Worm (Caenorhabditis elegans): ENCODE data around the gene F58A4.2.

DNA sequence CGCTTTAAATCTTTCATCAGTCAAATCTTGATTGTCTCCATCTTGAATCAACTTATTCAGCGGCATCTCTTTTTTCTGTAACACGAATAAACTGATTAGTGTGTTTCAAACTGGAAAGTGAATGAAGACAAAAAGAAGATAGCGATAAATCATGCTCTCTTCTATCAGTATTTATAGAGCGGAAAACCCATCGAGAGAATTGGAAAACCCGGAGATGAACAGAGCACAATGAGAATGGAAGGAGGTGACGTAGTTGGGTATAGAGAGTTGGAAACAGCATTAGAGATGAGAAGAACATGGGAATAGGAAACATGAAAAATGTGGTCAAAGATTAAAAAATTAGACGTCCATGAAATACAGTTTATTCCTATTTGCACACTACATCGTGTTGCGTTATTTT is 8.4 kb downstream of the F58A4.2 start, which contains the start of gene acox-1.5:
- TF ChIP-seq cog-1 (tag; optimal IDR thresholded peaks at IDR 0.05) (no peak), ztf-29 (GFP tag; IDR thresholded peaks at IDR 0.05) (no peak), med-1 (GFP tag; optimal IDR thresholded peaks at IDR 0.05; ENCODE audit: insufficient read depth) (no peak), ztf-23 (GFP tag; IDR thresholded peaks at IDR 0.05) (no peak), flt-1 (GFP tag; IDR thresholded peaks at IDR 0.05) (no peak), T22C8.4 (GFP tag; IDR thresholded peaks at IDR 0.05) (no peak), tab-1 (GFP tag; IDR thresholded peaks at IDR 0.05) (no peak), klf-2 (GFP tag; conservative IDR thresholded peaks at IDR 0.05) (no peak), ref-1 (GFP tag; conservative IDR thresholded peaks at IDR 0.05) (no peak)
